Worm (Caenorhabditis elegans) whole organism, midembryonic: ENCODE data around the gene H41C03.1.

Source experiments
- flt-1 ChIP-seq: fragments of 200-800 bp; sonication (Bioruptor generic); IDR thresholded peaks from 2 replicates; pipeline ENCODE4 v1.3.6; 2022; ENCODE audit warnings: missing genetic modification characterization, missing compliant biosample characterization
- klf-2 ChIP-seq: fragments of 200-800 bp; sonication (Bioruptor generic); conservative IDR thresholded peaks from 2 replicates; pipeline ENCODE4 v1.3.6; 2022; ENCODE audit warnings: missing genetic modification reagents, missing genetic modification characterization, missing compliant biosample characterization
- med-1 ChIP-seq: sonication (generic microtip); optimal IDR thresholded peaks from 2 replicates; lab custom pipeline; 2017; ENCODE audit warnings: missing genetic modification characterization, mild to moderate bottlenecking, missing compliant biosample characterization, antibody characterized with exemption, missing genetic modification reagents; ENCODE audit not compliant: insufficient read depth
- tab-1 ChIP-seq: fragments of 200-800 bp; sonication (Bioruptor generic); IDR thresholded peaks from 2 replicates; pipeline ENCODE4 v1.3.6; 2022; ENCODE audit warnings: missing genetic modification characterization, missing compliant biosample characterization
- ztf-23 ChIP-seq: fragments of 200-800 bp; sonication (Bioruptor generic); IDR thresholded peaks from 2 replicates; pipeline ENCODE4 v1.3.6; 2022; ENCODE audit warnings: missing genetic modification reagents, missing genetic modification characterization, missing compliant biosample characterization

DNA sequence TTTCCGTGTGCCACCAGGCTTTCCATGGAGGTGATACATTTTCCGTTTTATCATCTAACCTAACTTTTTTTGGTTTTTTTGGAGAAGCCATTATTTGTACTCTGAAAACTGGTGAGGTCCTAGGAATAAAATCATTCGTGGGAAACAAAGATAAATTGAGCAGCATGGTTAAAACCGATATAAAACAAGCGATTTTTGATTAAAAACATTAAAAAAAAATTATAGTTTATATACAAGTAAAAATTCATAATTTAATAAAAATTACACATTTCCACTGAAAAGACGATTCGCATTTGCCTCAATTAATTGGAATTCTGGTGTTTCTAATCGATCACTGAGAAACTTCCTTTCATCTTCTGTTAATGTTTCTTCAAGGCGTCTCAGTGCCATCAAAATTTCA is 15.8 kb upstream of the H41C03.1 start, which contains the start of gene ZK1248.15:
- TF ChIP-seq med-1 (GFP tag; lab: Kevin White, UChicago) (no peak), klf-2 (GFP tag; lab: Robert Waterston, UW) (no peak), ztf-23 (GFP tag; lab: Robert Waterston, UW) (no peak), flt-1 (no peak), tab-1 (GFP tag; lab: Robert Waterston, UW) (no peak)
